Comparison of ENCODE assay signal across 5 worm cellular contexts in the genomic region with DNA sequence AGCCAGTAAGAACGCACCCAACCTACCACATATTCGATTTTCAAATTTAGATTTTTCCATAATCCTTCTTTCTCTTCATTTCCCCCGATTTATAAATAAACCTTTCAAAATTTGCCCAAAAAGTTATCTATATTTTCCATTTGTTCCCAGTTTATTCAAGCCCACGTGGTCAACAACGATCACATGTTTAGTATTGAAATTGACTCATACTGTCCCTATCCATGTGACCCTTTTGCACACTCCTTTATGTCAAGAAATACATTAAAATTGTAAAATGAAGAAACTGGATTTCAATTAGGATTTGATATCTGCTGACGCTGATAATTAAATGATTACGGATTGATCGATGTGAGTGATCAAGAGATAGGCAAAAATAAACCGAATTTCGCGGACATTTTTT.
TF ChIP-seq lines count a peak whose summit lies in the region.

No protein-coding gene starts in this region.

TF ChIP-seq in whole organism, L1 larva, 84 proteins besides CTCF, POLR2A, EP300 and RAD21 (continues in another document):
- no peak for TF ChIP-seq unc-30 (tag; optimal IDR thresholded peaks at IDR 0.05; lab: Kevin White, UChicago)
- TF ChIP-seq unc-86 (tag; optimal IDR thresholded peaks at IDR 0.05; lab: Kevin White, UChicago), result no peak
- TF ChIP-seq ceh-8 (GFP tag; optimal IDR thresholded peaks at IDR 0.05; lab: Kevin White, UChicago), result no peak
- no peak for TF ChIP-seq C34B4.2 (tag; optimal IDR thresholded peaks at IDR 0.05; lab: Kevin White, UChicago)
- no peak for TF ChIP-seq fkh-8 (tag; optimal IDR thresholded peaks at IDR 0.05; lab: Kevin White, UChicago)
- TF ChIP-seq mep-1 (tag; optimal IDR thresholded peaks at IDR 0.05; lab: Kevin White, UChicago), result peak; percentile 81
- TF ChIP-seq ceh-82 (tag; optimal IDR thresholded peaks at IDR 0.05; lab: Kevin White, UChicago), result no peak
- no peak for TF ChIP-seq efl-3 (GFP tag; optimal IDR thresholded peaks at IDR 0.05; lab: Kevin White, UChicago)
- TF ChIP-seq grh-1 (GFP tag; IDR thresholded peaks at IDR 0.05; lab: Robert Waterston, UW), result peak; percentile 87
- no peak for TF ChIP-seq nhr-11 (tag; optimal IDR thresholded peaks at IDR 0.05; lab: Kevin White, UChicago)
- TF ChIP-seq nhr-47 (tag; optimal IDR thresholded peaks at IDR 0.05; lab: Kevin White, UChicago), result peak; percentile 60
- peak; percentile 7 to 84 for TF ChIP-seq lin-35 (GFP tag; optimal IDR thresholded peaks at IDR 0.05; lab: Kevin White, UChicago)
- TF ChIP-seq ceh-63 (GFP tag; optimal IDR thresholded peaks at IDR 0.05; lab: Kevin White, UChicago), result no peak
- no peak for TF ChIP-seq pqm-1 (tag; optimal IDR thresholded peaks at IDR 0.05; lab: Kevin White, UChicago)
- TF ChIP-seq ama-1 (optimal IDR thresholded peaks at IDR 0.05; lab: Kevin White, UChicago), result no peak
- TF ChIP-seq ceh-88 (GFP tag; IDR thresholded peaks at IDR 0.05; lab: Robert Waterston, UW), result no peak
- no peak for TF ChIP-seq nhr-12 (tag; optimal IDR thresholded peaks at IDR 0.05; lab: Kevin White, UChicago)
- peak; percentile 58 for TF ChIP-seq lin-13 (GFP tag; optimal IDR thresholded peaks at IDR 0.05; lab: Kevin White, UChicago)

TF ChIP-seq in whole organism, L2 larva, 48 proteins besides CTCF, POLR2A, EP300 and RAD21 (continues in another document):
- no peak for TF ChIP-seq elt-3 (tag; optimal IDR thresholded peaks at IDR 0.05; lab: Kevin White, UChicago)
- TF ChIP-seq lin-13 (GFP tag; optimal IDR thresholded peaks at IDR 0.05; lab: Kevin White, UChicago), result no peak
- TF ChIP-seq nhr-11 (tag; optimal IDR thresholded peaks at IDR 0.05; lab: Kevin White, UChicago), result no peak
- TF ChIP-seq nhr-77 (tag; optimal IDR thresholded peaks at IDR 0.05; lab: Kevin White, UChicago), result no peak
- TF ChIP-seq nhr-237 (tag; optimal IDR thresholded peaks at IDR 0.05; lab: Kevin White, UChicago), result no peak
- peak; percentile 15 for TF ChIP-seq fos-1 (tag; optimal IDR thresholded peaks at IDR 0.05; lab: Kevin White, UChicago)
- TF ChIP-seq sem-4 (tag; optimal IDR thresholded peaks at IDR 0.05; lab: Kevin White, UChicago), result no peak
- TF ChIP-seq nhr-129 (tag; optimal IDR thresholded peaks at IDR 0.05; lab: Kevin White, UChicago), result peak; percentile 83
- TF ChIP-seq egl-27 (tag; optimal IDR thresholded peaks at IDR 0.05; lab: Kevin White, UChicago), result no peak
- no peak for TF ChIP-seq nhr-12 (tag; optimal IDR thresholded peaks at IDR 0.05; lab: Kevin White, UChicago)
- TF ChIP-seq C34F6.9 (tag; optimal IDR thresholded peaks at IDR 0.05; lab: Kevin White, UChicago), result peak; percentile 63
- TF ChIP-seq Y55F3AM.14 (GFP tag; optimal IDR thresholded peaks at IDR 0.05; lab: Kevin White, UChicago), result no peak
- TF ChIP-seq skn-1 (tag; optimal IDR thresholded peaks at IDR 0.05; lab: Kevin White, UChicago), result no peak
- TF ChIP-seq blmp-1 (tag; optimal IDR thresholded peaks at IDR 0.05; lab: Kevin White, UChicago; ENCODE audit: insufficient read depth), result no peak
- TF ChIP-seq sma-9 (GFP tag; optimal IDR thresholded peaks at IDR 0.05; lab: Kevin White, UChicago), result peak; percentile 91
- TF ChIP-seq sma-9 (tag; optimal IDR thresholded peaks at IDR 0.05; lab: Kevin White, UChicago), result no peak
- no peak for TF ChIP-seq mbf-1 (tag; optimal IDR thresholded peaks at IDR 0.05; lab: Kevin White, UChicago)
- no peak for TF ChIP-seq unc-39 (tag; optimal IDR thresholded peaks at IDR 0.05; lab: Kevin White, UChicago)
- no peak for TF ChIP-seq ceh-16 (tag; optimal IDR thresholded peaks at IDR 0.05; lab: Kevin White, UChicago)

TF ChIP-seq in whole organism, L3 larva, 47 proteins besides CTCF, POLR2A, EP300 and RAD21:
- peak; percentile 40 for TF ChIP-seq nhr-25 (tag; optimal IDR thresholded peaks at IDR 0.05; lab: Kevin White, UChicago)
- no peak for TF ChIP-seq nhr-67 (tag; optimal IDR thresholded peaks at IDR 0.05; lab: Kevin White, UChicago)
- no peak for TF ChIP-seq nhr-12 (tag; optimal IDR thresholded peaks at IDR 0.05; lab: Kevin White, UChicago)
- TF ChIP-seq nhr-11 (tag; optimal IDR thresholded peaks at IDR 0.05; lab: Kevin White, UChicago), result no peak
- TF ChIP-seq elt-3 (tag; optimal IDR thresholded peaks at IDR 0.05; lab: Kevin White, UChicago), result no peak
- no peak for TF ChIP-seq nhr-23 (tag; optimal IDR thresholded peaks at IDR 0.05; lab: Kevin White, UChicago)
- no peak for TF ChIP-seq lin-15B (tag; optimal IDR thresholded peaks at IDR 0.05; lab: Kevin White, UChicago)
- TF ChIP-seq elt-2 (tag; optimal IDR thresholded peaks at IDR 0.05; lab: Kevin White, UChicago), result peak; percentile 43
- peak; percentile 63 for TF ChIP-seq jun-1 (tag; optimal IDR thresholded peaks at IDR 0.05; lab: Kevin White, UChicago)
- peak; percentile 62 for TF ChIP-seq pqm-1 (tag; optimal IDR thresholded peaks at IDR 0.05; lab: Kevin White, UChicago)
- no peak for TF ChIP-seq zag-1 (tag; optimal IDR thresholded peaks at IDR 0.05; lab: Kevin White, UChicago)
- peak; percentile 94 for TF ChIP-seq pha-4 (tag; optimal IDR thresholded peaks at IDR 0.05; lab: Kevin White, UChicago)
- TF ChIP-seq aly-2 (tag; optimal IDR thresholded peaks at IDR 0.05; lab: Kevin White, UChicago), result no peak
- TF ChIP-seq egl-27 (tag; optimal IDR thresholded peaks at IDR 0.05; lab: Kevin White, UChicago), result no peak
- TF ChIP-seq R02D3.7 (tag; optimal IDR thresholded peaks at IDR 0.05; lab: Kevin White, UChicago), result no peak
- TF ChIP-seq ceh-9 (tag; optimal IDR thresholded peaks at IDR 0.05; lab: Kevin White, UChicago), result no peak
- peak; percentile 23 for TF ChIP-seq nhr-43 (tag; optimal IDR thresholded peaks at IDR 0.05; lab: Kevin White, UChicago; ENCODE audit: poor library complexity, severe bottlenecking)
- TF ChIP-seq skn-1 (tag; optimal IDR thresholded peaks at IDR 0.05; lab: Kevin White, UChicago), result no peak

TF ChIP-seq in whole organism, L4 larva, 104 proteins besides CTCF, POLR2A, EP300 and RAD21:
- TF ChIP-seq hif-1 (tag; optimal IDR thresholded peaks at IDR 0.05; lab: Kevin White, UChicago) (no peak), ceh-62 (tag; optimal IDR thresholded peaks at IDR 0.05; lab: Kevin White, UChicago) (no peak), dmd-6 (GFP tag; IDR thresholded peaks at IDR 0.05; lab: Robert Waterston, UW) (peak; percentile 51), hlh-11 (tag; optimal IDR thresholded peaks at IDR 0.05; lab: Kevin White, UChicago) (peak; percentile 38), nhr-77 (tag; optimal IDR thresholded peaks at IDR 0.05; lab: Kevin White, UChicago) (peak; percentile 76), daf-16 (GFP tag; optimal IDR thresholded peaks at IDR 0.05; lab: Kevin White, UChicago) (no peak), daf-16 (tag; optimal IDR thresholded peaks at IDR 0.05; lab: Kevin White, UChicago) (peak; percentile 45), lin-29 (GFP tag; IDR thresholded peaks at IDR 0.05; lab: Robert Waterston, UW) (no peak), dve-1 (tag; optimal IDR thresholded peaks at IDR 0.05; lab: Kevin White, UChicago; ENCODE audit: insufficient read depth) (peak; percentile 87), nhr-237 (tag; optimal IDR thresholded peaks at IDR 0.05; lab: Kevin White, UChicago) (no peak), mes-2 (tag; optimal IDR thresholded peaks at IDR 0.05; lab: Kevin White, UChicago; ENCODE audit: poor library complexity, severe bottlenecking) (no peak), mdl-1 (tag; optimal IDR thresholded peaks at IDR 0.05; lab: Kevin White, UChicago) (peak; percentile 58 to 85), vab-7 (GFP tag; IDR thresholded peaks at IDR 0.05; lab: Robert Waterston, UW) (no peak), nhr-102 (tag; optimal IDR thresholded peaks at IDR 0.05; lab: Kevin White, UChicago) (no peak), zip-11 (GFP tag; IDR thresholded peaks at IDR 0.05; lab: Robert Waterston, UW) (no peak), mxl-3 (GFP tag; optimal IDR thresholded peaks at IDR 0.05; lab: Kevin White, UChicago) (peak; percentile 44), php-3 (GFP tag; IDR thresholded peaks at IDR 0.05; lab: Robert Waterston, UW) (peak; percentile 50; the same call in 1 of the 2 replicates), hlh-30 (tag; optimal IDR thresholded peaks at IDR 0.05; lab: Kevin White, UChicago; ENCODE audit: insufficient read depth) (peak; percentile 86), nhr-28 (tag; optimal IDR thresholded peaks at IDR 0.05; lab: Kevin White, UChicago) (peak; percentile 86), aha-1 (tag; lab: Kevin White, UChicago) (peak; percentile 30)

TF ChIP-seq in whole organism, young adult, 124 proteins besides CTCF, POLR2A, EP300 and RAD21:
- TF ChIP-seq nfyb-1 (GFP tag; IDR thresholded peaks at IDR 0.05; lab: Robert Waterston, UW) (no peak), nhr-80 (tag; optimal IDR thresholded peaks at IDR 0.05; lab: Kevin White, UChicago) (peak; percentile 13), somi-1 (GFP tag; optimal IDR thresholded peaks at IDR 0.05; lab: Kevin White, UChicago) (peak; percentile 17)
TF ChIP-seq in whole organism, young adult: peak in this region for 2.
